Worm (Caenorhabditis elegans) whole organism, L4 larva: Measurements from ENCODE around the gene pgm-2.

Experiments used
- D1046.2 ChIP-seq: fragments of 200-800 bp; sonication (Bioruptor generic); IDR thresholded peaks from 2 replicates; pipeline ENCODE4 v1.3.6; 2022; ENCODE audit warnings: missing genetic modification characterization, missing compliant biosample characterization
- F37D6.2 ChIP-seq: sonication (generic microtip); optimal IDR thresholded peaks from 2 replicates; lab custom pipeline; 2016; ENCODE audit warnings: mild to moderate bottlenecking, missing genetic modification characterization, missing compliant biosample characterization
- F44E2.7 ChIP-seq: fragments of 200-800 bp; sonication (Bioruptor generic); IDR thresholded peaks from 2 replicates; pipeline ENCODE4 v2.1.2; 2022; ENCODE audit warnings: missing genetic modification characterization, missing compliant biosample characterization
- T26A8.4 ChIP-seq: fragments of 200-800 bp; sonication (Bioruptor generic); IDR thresholded peaks from 2 replicates; pipeline ENCODE4 v1.3.6; 2022; ENCODE audit warnings: missing genetic modification characterization, missing compliant biosample characterization
- ZK337.2 ChIP-seq: fragments of 200-800 bp; sonication (Bioruptor generic); IDR thresholded peaks from 2 replicates; pipeline ENCODE4 v1.3.6; 2022; ENCODE audit warnings: missing genetic modification reagents, missing genetic modification characterization, missing compliant biosample characterization
- aly-2 ChIP-seq: sonication (generic microtip); optimal IDR thresholded peaks from 2 replicates; lab custom pipeline; 2018; ENCODE audit warnings: missing biosample characterization, missing genetic modification characterization
- ama-1 ChIP-seq: fragments of 150-350 bp; optimal IDR thresholded peaks from 2 replicates; lab custom pipeline; 2014; ENCODE audit warnings: inconsistent platforms, mixed read lengths
- arid-1 ChIP-seq: fragments of 200-800 bp; sonication (Bioruptor generic); conservative IDR thresholded peaks from 2 replicates; pipeline ENCODE4 v1.3.6; 2022; ENCODE audit warnings: missing genetic modification reagents, missing genetic modification characterization, missing compliant biosample characterization
- attf-4 ChIP-seq: sonication (generic microtip); optimal IDR thresholded peaks from 3 replicates; lab custom pipeline; 2017; ENCODE audit warnings: missing biosample characterization, missing genetic modification characterization
- ceh-44 ChIP-seq: fragments of 200-800 bp; sonication (Bioruptor generic); IDR thresholded peaks from 2 replicates; pipeline ENCODE4 v1.3.6; 2022; ENCODE audit warnings: missing genetic modification reagents, missing genetic modification characterization, missing compliant biosample characterization
- ceh-82 ChIP-seq: sonication (generic microtip); optimal IDR thresholded peaks from 2 replicates; lab custom pipeline; 2017; ENCODE audit warnings: missing biosample characterization, missing genetic modification characterization
- ctbp-1 ChIP-seq: fragments of 200-800 bp; sonication (Bioruptor generic); IDR thresholded peaks from 2 replicates; pipeline ENCODE4 v1.3.6; 2022; ENCODE audit warnings: missing genetic modification reagents, missing genetic modification characterization, missing compliant biosample characterization
- daf-16 ChIP-seq, 3 experiments: sonication (generic microtip); optimal IDR thresholded peaks; 2 replicates each; lab custom pipeline; 2016 to 2017; ENCODE audit warnings: missing genetic modification characterization in 3 of 3, missing genetic modification reagents in 3 of 3, mild to moderate bottlenecking in 2 of 3, missing compliant biosample characterization in 2 of 3, missing biosample characterization in 1 of 3, moderate library complexity in 1 of 3
- dmd-8 ChIP-seq: fragments of 200-800 bp; sonication (Bioruptor generic); IDR thresholded peaks from 2 replicates; pipeline ENCODE4 v1.3.6; 2022; ENCODE audit warnings: missing genetic modification characterization, missing compliant biosample characterization
- dmd-9 ChIP-seq: fragments of 200-800 bp; sonication (Bioruptor generic); IDR thresholded peaks from 2 replicates; pipeline ENCODE4 v1.3.6; 2022; ENCODE audit warnings: missing genetic modification reagents, missing genetic modification characterization, missing compliant biosample characterization
- dve-1 ChIP-seq: sonication (generic microtip); optimal IDR thresholded peaks from 2 replicates; lab custom pipeline; 2017; ENCODE audit warnings: antibody characterized with exemption, mild to moderate bottlenecking, missing genetic modification characterization, missing compliant biosample characterization; ENCODE audit not compliant: insufficient read depth
- gei-8 ChIP-seq: fragments of 200-800 bp; sonication (Bioruptor generic); optimal IDR thresholded peaks from 2 replicates; lab custom pipeline; 2018; ENCODE audit warnings: mild to moderate bottlenecking, missing genetic modification characterization, missing compliant biosample characterization
- hlh-11 ChIP-seq: fragments of 200-800 bp; sonication (Bioruptor generic); optimal IDR thresholded peaks from 2 replicates; lab custom pipeline; 2018; ENCODE audit warnings: mild to moderate bottlenecking, missing genetic modification characterization, missing compliant biosample characterization
- lim-7 ChIP-seq: fragments of 200-800 bp; sonication (Bioruptor generic); IDR thresholded peaks from 2 replicates; pipeline ENCODE4 v1.3.6; 2022; ENCODE audit warnings: missing genetic modification characterization, missing compliant biosample characterization
- lin-1 ChIP-seq: fragments of 200-800 bp; sonication (Bioruptor generic); IDR thresholded peaks from 2 replicates; pipeline ENCODE4 v1.3.6; 2022; ENCODE audit warnings: missing genetic modification reagents, missing genetic modification characterization, missing compliant biosample characterization
- lin-13 ChIP-seq: fragments of 150-350 bp; optimal IDR thresholded peaks from 2 replicates; lab custom pipeline; 2014; ENCODE audit warnings: missing biosample characterization, missing genetic modification reagents, missing genetic modification characterization
- lin-38 ChIP-seq: fragments of 200-800 bp; sonication (Bioruptor generic); IDR thresholded peaks from 2 replicates; pipeline ENCODE4 v1.3.6; 2022; ENCODE audit warnings: missing genetic modification reagents, missing genetic modification characterization, missing compliant biosample characterization
- lir-3 ChIP-seq: sonication (generic microtip); optimal IDR thresholded peaks from 2 replicates; lab custom pipeline; 2016; ENCODE audit warnings: mild to moderate bottlenecking, missing genetic modification characterization, missing compliant biosample characterization
- lsy-2 ChIP-seq, 2 experiments: fragments of 150-350 bp in 1 of 2; sonication (generic microtip) in 1 of 2; optimal IDR thresholded peaks; 2 replicates each; lab custom pipeline; 2014 to 2017; ENCODE audit warnings: missing biosample characterization in 2 of 2, missing genetic modification characterization in 2 of 2
- mdl-1 ChIP-seq, 2 experiments: fragments of 150-350 bp in 1 of 2; sonication (generic microtip) in 1 of 2; optimal IDR thresholded peaks; 2 replicates each; lab custom pipeline; 2014 to 2017; ENCODE audit warnings: missing biosample characterization in 2 of 2, missing genetic modification characterization in 2 of 2
- mep-1 ChIP-seq: fragments of 150-350 bp; sonication (generic microtip); optimal IDR thresholded peaks from 3 replicates; lab custom pipeline; 2014; ENCODE audit warnings: missing biosample characterization, missing genetic modification characterization
- mxl-2 ChIP-seq: fragments of 200-800 bp; sonication (Bioruptor generic); conservative IDR thresholded peaks from 2 replicates; pipeline ENCODE4 v1.3.6; 2022; ENCODE audit warnings: missing genetic modification reagents, missing genetic modification characterization, missing compliant biosample characterization
- mxl-3 ChIP-seq: fragments of 200-800 bp; sonication (Bioruptor generic); optimal IDR thresholded peaks from 2 replicates; lab custom pipeline; 2018; ENCODE audit warnings: mild to moderate bottlenecking, missing genetic modification characterization, missing compliant biosample characterization
- nhr-102 ChIP-seq: sonication (generic microtip); optimal IDR thresholded peaks from 2 replicates; lab custom pipeline; 2016; ENCODE audit warnings: mild to moderate bottlenecking, missing genetic modification characterization, moderate library complexity, missing compliant biosample characterization
- nhr-11 ChIP-seq: fragments of 150-350 bp; optimal IDR thresholded peaks from 2 replicates; lab custom pipeline; 2014; ENCODE audit warnings: missing biosample characterization, missing genetic modification characterization
- nhr-25 ChIP-seq: sonication (generic microtip); optimal IDR thresholded peaks from 2 replicates; lab custom pipeline; 2017; ENCODE audit warnings: missing genetic modification characterization, mild to moderate bottlenecking, missing compliant biosample characterization, antibody characterized with exemption, moderate library complexity, borderline replicate concordance; ENCODE audit not compliant: insufficient read depth
- nhr-28 ChIP-seq: fragments of 150-350 bp; optimal IDR thresholded peaks from 2 replicates; lab custom pipeline; 2014; ENCODE audit warnings: missing biosample characterization, missing genetic modification characterization
- nhr-42 ChIP-seq: fragments of 200-800 bp; sonication (Bioruptor generic); IDR thresholded peaks from 2 replicates; pipeline ENCODE4 v1.3.6; 2022; ENCODE audit warnings: missing genetic modification characterization, missing compliant biosample characterization
- nhr-48 ChIP-seq: sonication (generic microtip); optimal IDR thresholded peaks from 2 replicates; lab custom pipeline; 2016; ENCODE audit warnings: mild to moderate bottlenecking, missing genetic modification characterization, missing compliant biosample characterization
- nhr-77 ChIP-seq: fragments of 150-350 bp; optimal IDR thresholded peaks from 2 replicates; lab custom pipeline; 2014; ENCODE audit warnings: missing biosample characterization, missing genetic modification characterization
- php-3 ChIP-seq: fragments of 200-800 bp; sonication (Bioruptor generic); IDR thresholded peaks from 2 replicates; pipeline ENCODE4 v1.3.6; 2022; ENCODE audit warnings: missing genetic modification reagents, missing genetic modification characterization, missing compliant biosample characterization
- pqm-1 ChIP-seq: sonication (generic microtip); optimal IDR thresholded peaks from 2 replicates; lab custom pipeline; 2017; ENCODE audit warnings: missing biosample characterization, missing genetic modification characterization
- rbr-2 ChIP-seq: sonication (generic microtip); optimal IDR thresholded peaks from 2 replicates; lab custom pipeline; 2016; ENCODE audit warnings: missing genotype, missing genetic modification characterization, missing compliant biosample characterization
- saeg-2 ChIP-seq: fragments of 200-800 bp; sonication (Bioruptor generic); IDR thresholded peaks from 2 replicates; pipeline ENCODE4 v1.3.6; 2022; ENCODE audit warnings: missing genetic modification reagents, missing genetic modification characterization, missing compliant biosample characterization
- sdz-12 ChIP-seq: fragments of 200-800 bp; sonication (Bioruptor generic); optimal IDR thresholded peaks from 2 replicates; lab custom pipeline; 2018; ENCODE audit warnings: mild to moderate bottlenecking, missing genetic modification characterization, missing compliant biosample characterization
- skn-1 ChIP-seq: fragments of 150-350 bp; optimal IDR thresholded peaks from 2 replicates; lab custom pipeline; 2014; ENCODE audit warnings: missing biosample characterization, missing genetic modification characterization
- vab-7 ChIP-seq: fragments of 200-800 bp; sonication (Bioruptor generic); IDR thresholded peaks from 2 replicates; pipeline ENCODE4 v1.3.6; 2022; ENCODE audit warnings: missing genetic modification reagents, missing genetic modification characterization, missing compliant biosample characterization
- zfp-2 ChIP-seq: sonication (generic microtip); optimal IDR thresholded peaks from 2 replicates; lab custom pipeline; 2016; ENCODE audit warnings: mild to moderate bottlenecking, missing genetic modification characterization, missing compliant biosample characterization

The pgm-2 gene

DNA sequence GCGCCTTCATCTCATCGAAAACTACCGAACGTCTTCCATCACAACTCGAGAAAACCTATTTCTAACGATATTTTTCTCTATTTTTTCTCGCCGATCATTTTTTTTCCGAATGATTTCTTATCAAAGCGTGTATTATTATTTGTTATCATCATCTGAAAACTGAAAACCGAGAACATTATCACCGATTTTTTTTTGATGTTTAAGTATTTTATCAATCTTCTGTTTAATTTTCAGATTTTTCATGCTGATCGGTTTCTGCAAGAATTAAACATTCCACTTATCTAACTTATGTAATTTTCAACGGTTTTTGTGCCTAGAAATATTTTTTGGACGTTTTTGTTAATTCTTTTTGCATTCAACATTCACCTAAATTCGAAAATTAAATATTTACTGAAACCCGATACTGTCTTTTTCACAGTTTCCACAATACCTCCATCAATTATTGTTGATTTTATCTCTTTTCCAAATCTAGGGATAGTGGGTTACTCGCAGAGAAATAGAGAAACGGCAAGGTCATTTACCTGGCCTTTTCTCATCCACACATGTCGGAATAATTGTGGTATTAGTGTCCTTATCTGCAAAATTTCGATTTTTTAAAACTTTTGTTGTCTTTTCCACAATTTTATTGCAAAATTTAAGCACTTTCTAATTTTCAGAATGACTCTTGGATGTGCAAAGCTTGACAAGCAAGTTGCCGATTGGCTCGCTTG is at the start of gene pgm-2:
Gene pgm-2 (plus strand): TSS at position 657 of the 710 bp plus-strand sequence.
- TF ChIP-seq nhr-28 (peak; percentile 6), lin-13 (no peak), dve-1 (tag; lab: Kevin White, UChicago) (peak; percentile 38), mep-1 (peak; percentile 17), hlh-11 (tag; lab: Kevin White, UChicago) (peak; percentile 7), nhr-77 (tag; lab: Kevin White, UChicago) (no peak), mxl-3 (GFP tag; lab: Kevin White, UChicago) (peak; percentile 8), mdl-1 (tag; optimal IDR thresholded peaks at IDR 0.05; lab: Kevin White, UChicago) (no peak), nhr-25 (tag; lab: Kevin White, UChicago) (peak; percentile 19), ceh-44 (GFP tag; lab: Robert Waterston, UW) (no peak), pqm-1 (tag; lab: Kevin White, UChicago) (peak; percentile 23), daf-16 (GFP tag; optimal IDR thresholded peaks at IDR 0.05; lab: Kevin White, UChicago) (no peak), daf-16 (tag; optimal IDR thresholded peaks at IDR 0.05; lab: Kevin White, UChicago) (peak; percentile 34), lin-38 (no peak), ama-1 (lab: Kevin White, UChicago) (peak; percentile 9)

DNA sequence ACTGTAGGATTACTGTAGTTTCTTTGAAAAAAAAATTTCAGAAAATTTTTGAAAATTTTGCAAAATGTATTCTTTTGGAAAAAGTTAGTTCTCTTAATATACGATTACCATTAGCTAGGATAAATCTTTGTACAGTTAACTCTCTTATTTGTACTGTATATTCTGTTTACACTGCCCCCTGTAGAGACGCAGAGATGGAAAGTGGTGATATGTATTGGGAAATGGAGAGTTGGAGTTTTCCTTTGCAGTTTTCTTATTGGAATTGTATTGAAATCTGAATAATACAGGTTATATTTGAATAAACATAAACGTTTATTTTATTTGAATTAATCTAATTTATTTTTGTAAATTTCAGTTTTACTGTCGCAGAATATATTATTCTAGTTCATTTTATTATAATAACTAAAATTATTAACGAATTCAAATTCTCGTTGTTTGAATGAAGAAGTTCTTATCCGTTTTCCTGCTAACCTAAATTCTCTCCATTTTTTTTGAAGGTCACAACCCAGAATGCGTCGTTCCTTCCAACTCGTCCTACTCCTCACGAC is 44.9 kb upstream of the pgm-2 start, which contains the start of gene F56A8.9:
Gene F56A8.9 (plus strand): TSS at position 498 of the 548 bp plus-strand sequence.
- TF ChIP-seq ctbp-1 (GFP tag; lab: Robert Waterston, UW) (no peak), daf-16 (GFP tag; optimal IDR thresholded peaks at IDR 0.05; lab: Kevin White, UChicago) (no peak), daf-16 (tag; optimal IDR thresholded peaks at IDR 0.05; lab: Kevin White, UChicago) (peak; percentile 66), nhr-77 (tag; lab: Kevin White, UChicago) (no peak)
- TF ChIP-seq, all 104 proteins: peak for 1

DNA sequence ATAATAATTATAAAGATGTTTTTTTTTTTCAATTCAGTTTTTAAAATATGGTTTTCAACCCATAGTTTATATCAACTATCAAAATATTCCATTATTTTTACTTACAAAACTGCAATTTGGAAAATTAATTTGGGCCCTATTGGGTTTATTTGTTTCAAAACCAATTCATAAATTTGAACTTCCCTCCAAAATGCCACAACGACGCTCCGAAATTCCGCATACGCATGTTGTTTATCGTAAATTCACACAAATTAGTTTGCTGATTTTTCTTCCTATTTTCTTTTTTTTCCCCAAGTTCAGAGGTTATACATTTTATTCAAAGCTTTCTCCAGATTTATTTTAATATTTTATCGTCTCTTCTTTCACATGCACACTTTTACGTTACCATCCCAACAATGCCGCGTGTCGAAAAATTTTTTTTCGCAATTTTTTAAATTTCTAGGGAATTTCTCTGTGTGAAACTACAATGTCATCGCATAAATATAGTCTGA is 42.7 kb upstream of the pgm-2 start, which contains the start of gene F56A8.3:
Gene F56A8.3 (plus strand): TSS at position 441 of the 491 bp plus-strand sequence.
- TF ChIP-seq dmd-9 (GFP tag; lab: Robert Waterston, UW) (no peak), daf-16 (GFP tag; optimal IDR thresholded peaks at IDR 0.05; lab: Kevin White, UChicago) (no peak), daf-16 (tag; optimal IDR thresholded peaks at IDR 0.05; lab: Kevin White, UChicago) (peak; percentile 21), gei-8 (GFP tag; lab: Kevin White, UChicago) (no peak), F44E2.7 (GFP tag; lab: Robert Waterston, UW) (no peak), saeg-2 (GFP tag; lab: Robert Waterston, UW) (no peak), lin-38 (no peak; the same call in 1 of the 2 replicates), pqm-1 (tag; lab: Kevin White, UChicago) (no peak), arid-1 (GFP tag; lab: Robert Waterston, UW) (no peak), ceh-44 (GFP tag; lab: Robert Waterston, UW) (no peak), F37D6.2 (tag; lab: Kevin White, UChicago) (no peak), lsy-2 (tag; optimal IDR thresholded peaks at IDR 0.05; lab: Kevin White, UChicago) (peak; percentile 37 to 86), vab-7 (GFP tag; lab: Robert Waterston, UW) (no peak), hlh-11 (tag; lab: Kevin White, UChicago) (no peak), skn-1 (tag; lab: Kevin White, UChicago) (no peak), rbr-2 (peak; percentile 12), dmd-8 (GFP tag; lab: Robert Waterston, UW) (no peak), lin-13 (peak; percentile 43), nhr-11 (no peak), lin-1 (GFP tag; lab: Robert Waterston, UW) (no peak), lim-7 (GFP tag; lab: Robert Waterston, UW) (no peak), lir-3 (tag; lab: Kevin White, UChicago) (no peak), aly-2 (no peak), mxl-2 (GFP tag; lab: Robert Waterston, UW) (no peak), zfp-2 (tag; lab: Kevin White, UChicago) (no peak), nhr-102 (tag; lab: Kevin White, UChicago) (no peak), nhr-48 (tag; lab: Kevin White, UChicago) (no peak), D1046.2 (GFP tag; lab: Robert Waterston, UW) (no peak), php-3 (GFP tag; lab: Robert Waterston, UW) (no peak), ama-1 (lab: Kevin White, UChicago) (no peak), T26A8.4 (GFP tag; lab: Robert Waterston, UW) (peak; percentile 16; the same call in 1 of the 2 replicates), ceh-82 (no peak), sdz-12 (GFP tag; lab: Kevin White, UChicago) (no peak), ZK337.2 (GFP tag; lab: Robert Waterston, UW) (no peak), attf-4 (tag; lab: Kevin White, UChicago) (no peak), nhr-42 (GFP tag; lab: Robert Waterston, UW) (no peak)
